Fruit fly (Drosophila melanogaster) whole organism, wandering third instar larva: ENCODE measurements around the gene NPFR.

Source experiments
- Abd-B ChIP-seq: fragments of >200 bp; optimal IDR thresholded peaks from 2 replicates; lab custom pipeline; 2017; ENCODE audit warnings: missing biosample characterization, missing genetic modification characterization
- CG9705 ChIP-seq: fragments of 200-800 bp; sonication (Bioruptor generic); optimal IDR thresholded peaks from 2 replicates; lab custom pipeline; 2018; ENCODE audit warnings: missing biosample characterization, mild to moderate bottlenecking, missing genetic modification characterization
- Dfd ChIP-seq: fragments of >200 bp; optimal IDR thresholded peaks from 2 replicates; lab custom pipeline; 2017; ENCODE audit warnings: missing biosample characterization, missing genetic modification characterization
- Dif ChIP-seq: fragments of 200-275, 200-300 bp; sonication (Bioruptor generic); optimal IDR thresholded peaks from 2 replicates; lab custom pipeline; 2018; ENCODE audit warnings: missing biosample characterization, missing genetic modification characterization; ENCODE audit not compliant: partially characterized antibody
- HLH106 ChIP-seq: fragments of 200-800 bp; optimal IDR thresholded peaks from 3 replicates; lab custom pipeline; 2019; ENCODE audit warnings: missing biosample characterization, mild to moderate bottlenecking, missing genetic modification characterization, moderate library complexity
- Hnf4 ChIP-seq: fragments of 200-800 bp; sonication (Bioruptor generic); optimal IDR thresholded peaks from 2 replicates; lab custom pipeline; 2016; ENCODE audit warnings: missing biosample characterization, mild to moderate bottlenecking, missing genetic modification characterization
- Hr78 ChIP-seq: fragments of >200 bp; optimal IDR thresholded peaks from 2 replicates; lab custom pipeline; 2017; ENCODE audit warnings: missing biosample characterization, missing genetic modification characterization
- Hr83 ChIP-seq: fragments of 200-300 bp; sonication (Bioruptor generic); optimal IDR thresholded peaks from 2 replicates; lab custom pipeline; 2016; ENCODE audit warnings: missing biosample characterization, mild to moderate bottlenecking, missing genetic modification characterization, moderate library complexity; ENCODE audit not compliant: poor library complexity, severe bottlenecking
- Mio ChIP-seq: sonication (Bioruptor generic); optimal IDR thresholded peaks from 2 replicates; lab custom pipeline; 2016; ENCODE audit warnings: missing biosample characterization, missing genetic modification characterization
- Myc ChIP-seq: fragments of >200 bp; optimal IDR thresholded peaks from 2 replicates; lab custom pipeline; 2017
- N ChIP-seq: fragments of >200 bp; optimal IDR thresholded peaks from 2 replicates; lab custom pipeline; 2018; ENCODE audit warnings: missing biosample characterization, missing external identifiers, missing genetic modification characterization
- OdsH ChIP-seq: fragments of 200-800 bp; sonication (Bioruptor generic); optimal IDR thresholded peaks from 2 replicates; lab custom pipeline; 2016; ENCODE audit warnings: missing biosample characterization, mild to moderate bottlenecking, missing genetic modification characterization
- Rel ChIP-seq, 2 experiments: fragments of 200-800 bp; sonication (Bioruptor generic) in 1 of 2; optimal IDR thresholded peaks; 2 replicates in 1 of 2; 3 replicates in 1 of 2; lab custom pipeline; 2016 to 2019; ENCODE audit warnings: mild to moderate bottlenecking in 2 of 2, missing biosample characterization in 2 of 2, missing genetic modification characterization in 2 of 2, moderate library complexity in 1 of 2
- Sp1 ChIP-seq: fragments of 200-800 bp; sonication (Bioruptor generic); optimal IDR thresholded peaks from 3 replicates; lab custom pipeline; 2019; ENCODE audit warnings: missing biosample characterization, mild to moderate bottlenecking, missing genetic modification characterization, moderate library complexity
- Vsx2 ChIP-seq: fragments of 200-300, 225-300 bp; sonication (Bioruptor generic); optimal IDR thresholded peaks from 2 replicates; lab custom pipeline; 2018; ENCODE audit warnings: missing biosample characterization, missing genetic modification characterization; ENCODE audit not compliant: partially characterized antibody
- br ChIP-seq: fragments of 200-800 bp; sonication (Bioruptor generic); optimal IDR thresholded peaks from 2 replicates; lab custom pipeline; 2016; ENCODE audit warnings: missing biosample characterization, missing genetic modification characterization
- brk ChIP-seq: fragments of 200-800 bp; sonication (Bioruptor generic); optimal IDR thresholded peaks from 2 replicates; lab custom pipeline; 2016; ENCODE audit warnings: missing biosample characterization, mild to moderate bottlenecking, missing genetic modification characterization
- dl ChIP-seq, 2 experiments: fragments of 175-275, 200-275 bp in 1 of 2; fragments of 200-275 bp in 1 of 2; sonication (Bioruptor generic); optimal IDR thresholded peaks; lab custom pipeline; 2018; ENCODE audit warnings: mild to moderate bottlenecking in 2 of 2, missing biosample characterization in 2 of 2, missing genetic modification characterization in 2 of 2, moderate library complexity in 2 of 2; ENCODE audit not compliant: partially characterized antibody in 2 of 2, insufficient read depth in 1 of 2
- dmrt93B ChIP-seq: fragments of 200-800 bp; sonication (Bioruptor generic); optimal IDR thresholded peaks from 2 replicates; lab custom pipeline; 2018; ENCODE audit warnings: missing biosample characterization, mild to moderate bottlenecking, missing genetic modification characterization
- dsf ChIP-seq: sonication (Bioruptor generic); optimal IDR thresholded peaks from 2 replicates; lab custom pipeline; 2016; ENCODE audit warnings: missing biosample characterization, missing genetic modification characterization, borderline replicate concordance
- ey ChIP-seq: fragments of 200-800 bp; sonication (Bioruptor generic); optimal IDR thresholded peaks from 2 replicates; lab custom pipeline; 2016; ENCODE audit warnings: missing biosample characterization, missing genetic modification characterization
- foxo ChIP-seq, 2 experiments: fragments of 200-800 bp; sonication (Bioruptor generic); optimal IDR thresholded peaks; 2 replicates in 1 of 2; 3 replicates in 1 of 2; lab custom pipeline; 2016 to 2017; ENCODE audit warnings: missing biosample characterization in 2 of 2, missing genetic modification characterization in 2 of 2
- fru ChIP-seq: fragments of 200-800 bp; sonication (Bioruptor generic); optimal IDR thresholded peaks from 3 replicates; lab custom pipeline; 2016; ENCODE audit warnings: missing biosample characterization, mild to moderate bottlenecking, missing genetic modification characterization
- h ChIP-seq: fragments of 200-800 bp; sonication (Bioruptor generic); optimal IDR thresholded peaks from 3 replicates; lab custom pipeline; 2016; ENCODE audit warnings: missing biosample characterization, mild to moderate bottlenecking, missing genetic modification characterization
- jim ChIP-seq: fragments of 175-275, 200-325 bp; sonication (Bioruptor generic); optimal IDR thresholded peaks from 2 replicates; lab custom pipeline; 2016; ENCODE audit warnings: missing biosample characterization, mild to moderate bottlenecking, missing genetic modification characterization
- lola ChIP-seq: fragments of >200 bp; optimal IDR thresholded peaks from 2 replicates; lab custom pipeline; 2017; ENCODE audit warnings: missing biosample characterization, missing genetic modification characterization
- pan ChIP-seq: fragments of >200 bp; optimal IDR thresholded peaks from 2 replicates; lab custom pipeline; 2017
- psq ChIP-seq: fragments of 200-800 bp; sonication (Bioruptor generic); optimal IDR thresholded peaks from 3 replicates; lab custom pipeline; 2017; ENCODE audit warnings: missing biosample characterization, mild to moderate bottlenecking, missing genetic modification characterization, moderate library complexity
- rgr ChIP-seq: fragments of 200-800 bp; sonication (Bioruptor generic); optimal IDR thresholded peaks from 3 replicates; lab custom pipeline; 2016; ENCODE audit warnings: missing biosample characterization, mild to moderate bottlenecking, missing genetic modification characterization
- sage ChIP-seq: fragments of 200-800 bp; sonication (Bioruptor generic); optimal IDR thresholded peaks from 2 replicates; lab custom pipeline; 2016; ENCODE audit warnings: missing biosample characterization, mild to moderate bottlenecking, missing genetic modification characterization
- sv ChIP-seq: fragments of 200-800 bp; sonication (Bioruptor generic); optimal IDR thresholded peaks from 3 replicates; lab custom pipeline; 2016; ENCODE audit warnings: missing biosample characterization, missing genetic modification characterization
- tai ChIP-seq: sonication (Bioruptor generic); optimal IDR thresholded peaks from 2 replicates; lab custom pipeline; 2016; ENCODE audit warnings: missing biosample characterization, missing genetic modification characterization
- woc ChIP-seq: sonication (Bioruptor generic); optimal IDR thresholded peaks from 2 replicates; lab custom pipeline; 2016; ENCODE audit warnings: missing biosample characterization, mild to moderate bottlenecking, missing genetic modification characterization

The NPFR gene

DNA sequence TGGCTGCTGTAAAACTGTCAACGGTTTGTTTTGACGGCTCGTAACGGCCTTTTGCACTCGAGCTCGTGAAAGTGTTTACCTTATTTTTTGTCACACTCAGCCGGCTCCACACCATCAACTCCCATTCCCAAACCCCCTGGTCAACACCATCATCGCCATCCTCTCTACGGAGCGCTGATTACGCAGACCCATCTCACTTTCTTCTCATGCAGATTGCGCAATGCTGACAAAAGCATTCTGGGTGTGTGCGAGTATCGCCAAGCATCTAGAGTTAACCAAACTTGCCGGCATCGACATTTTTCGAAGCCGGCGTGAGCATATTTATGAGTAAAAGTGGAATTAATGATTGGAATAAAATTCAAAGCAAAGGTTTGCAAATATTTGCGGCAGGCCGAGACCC lies 9.3 kb downstream of the NPFR start:
- TF ChIP-seq dmrt93B (GFP tag; lab: Kevin White, UChicago) (no peak), OdsH (GFP tag; lab: Kevin White, UChicago) (no peak), Hnf4 (GFP tag; lab: Kevin White, UChicago) (no peak), foxo (GFP tag; optimal IDR thresholded peaks at IDR 0.05; lab: Kevin White, UChicago) (no peak), jim (no peak), rgr (no peak), Mio (no peak)

DNA sequence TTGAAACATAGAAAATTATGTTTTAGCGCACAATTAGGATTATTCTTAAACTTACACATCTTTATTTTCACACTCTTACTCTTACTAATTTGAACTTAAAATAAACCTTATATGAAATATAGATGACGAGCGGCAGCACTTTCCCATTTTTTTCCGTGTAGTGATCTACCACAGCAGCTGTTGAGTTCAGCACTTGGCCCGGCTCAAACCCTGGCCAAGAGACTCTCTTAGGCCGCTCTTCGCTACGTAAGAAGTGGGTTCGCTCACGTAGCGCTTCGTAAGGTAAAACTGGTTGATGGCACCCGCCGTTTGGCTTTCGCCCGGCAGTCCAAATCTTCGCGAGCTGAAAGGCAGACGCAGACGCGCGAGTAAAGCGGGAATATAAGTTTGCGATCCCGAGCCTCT lies 11.4 kb downstream of the NPFR start, which contains the start of gene Osi24:
Osi24 (plus strand) TSS at position 324 of the 405 bp plus-strand sequence.
- TF ChIP-seq OdsH (GFP tag; lab: Kevin White, UChicago) = peak; percentile 68
- peak; percentile 8 for TF ChIP-seq Sp1 (GFP tag; lab: Kevin White, UChicago)
- TF ChIP-seq ey (GFP tag; lab: Kevin White, UChicago) = peak; percentile 58
- no peak for TF ChIP-seq lola (GFP tag; lab: Kevin White, UChicago)
- TF ChIP-seq woc (GFP tag; lab: Kevin White, UChicago) = peak; percentile 15
- TF ChIP-seq tai = no peak
- peak; percentile 29 for TF ChIP-seq Dif (GFP tag; lab: Kevin White, UChicago)
- TF ChIP-seq rgr = peak; percentile 64
- TF ChIP-seq sv (GFP tag; lab: Kevin White, UChicago) = peak; percentile 24
- TF ChIP-seq dmrt93B (GFP tag; lab: Kevin White, UChicago) = peak; percentile 8
- TF ChIP-seq Vsx2 (GFP tag; lab: Kevin White, UChicago) = no peak
- peak in 1 of 2 experiments; percentile 33 for TF ChIP-seq dl (GFP tag; optimal IDR thresholded peaks at IDR 0.05; lab: Kevin White, UChicago; ENCODE audit: insufficient read depth in 1 of 2, partially characterized antibody in 2 of 2)
- peak; percentile 73 for TF ChIP-seq h (GFP tag; lab: Kevin White, UChicago)
- TF ChIP-seq brk (GFP tag; lab: Kevin White, UChicago) = peak; percentile 25
- TF ChIP-seq fru (GFP tag; lab: Kevin White, UChicago) = peak; percentile 53
- TF ChIP-seq Hnf4 (GFP tag; lab: Kevin White, UChicago) = peak; percentile 63
- no peak for TF ChIP-seq Hr83 (GFP tag; lab: Kevin White, UChicago)
- TF ChIP-seq pan (lab: Kevin White, UChicago) = no peak
- peak; percentile 14 for TF ChIP-seq psq (GFP tag; lab: Kevin White, UChicago)
- TF ChIP-seq HLH106 (tag; lab: Kevin White, UChicago) = peak; percentile 19
- TF ChIP-seq br = peak; percentile 27
- peak in 1 of 2 experiments; percentile 64 for TF ChIP-seq foxo (GFP tag; optimal IDR thresholded peaks at IDR 0.05; lab: Kevin White, UChicago)

DNA sequence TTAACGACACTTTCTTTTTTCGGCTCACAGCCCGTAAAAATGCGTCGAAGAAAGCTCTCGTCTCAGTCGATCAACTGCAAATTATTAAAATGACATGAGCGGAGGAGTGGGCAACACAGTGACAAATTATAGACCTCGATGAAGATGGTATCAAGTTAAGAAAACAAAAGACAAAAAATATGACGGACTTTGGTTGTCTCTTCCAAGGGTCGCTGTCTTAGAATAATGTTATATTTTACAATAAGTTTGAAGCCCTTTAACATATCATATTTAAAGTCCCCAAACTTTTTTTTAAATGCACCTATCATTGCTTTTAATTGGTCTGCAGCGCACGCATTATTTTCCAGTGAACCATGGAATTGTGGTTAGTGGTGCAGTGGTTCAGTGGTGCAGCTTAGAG lies 12.6 kb downstream of the NPFR start:
- TF ChIP-seq Dfd (no peak), rgr (no peak), woc (GFP tag; lab: Kevin White, UChicago) (no peak), lola (GFP tag; lab: Kevin White, UChicago) (no peak), dsf (GFP tag; lab: Kevin White, UChicago) (no peak), Abd-B (no peak), pan (lab: Kevin White, UChicago) (no peak), HLH106 (tag; lab: Kevin White, UChicago) (no peak), psq (GFP tag; lab: Kevin White, UChicago) (no peak), ey (GFP tag; lab: Kevin White, UChicago) (no peak), Hr78 (no peak), brk (GFP tag; lab: Kevin White, UChicago) (no peak), dmrt93B (GFP tag; lab: Kevin White, UChicago) (no peak), tai (no peak), Myc (lab: Kevin White, UChicago) (no peak), h (GFP tag; lab: Kevin White, UChicago) (no peak), sage (no peak), Rel (GFP tag; optimal IDR thresholded peaks at IDR 0.05; lab: Kevin White, UChicago) (no peak), Rel (tag; optimal IDR thresholded peaks at IDR 0.05; lab: Kevin White, UChicago) (no peak)

DNA sequence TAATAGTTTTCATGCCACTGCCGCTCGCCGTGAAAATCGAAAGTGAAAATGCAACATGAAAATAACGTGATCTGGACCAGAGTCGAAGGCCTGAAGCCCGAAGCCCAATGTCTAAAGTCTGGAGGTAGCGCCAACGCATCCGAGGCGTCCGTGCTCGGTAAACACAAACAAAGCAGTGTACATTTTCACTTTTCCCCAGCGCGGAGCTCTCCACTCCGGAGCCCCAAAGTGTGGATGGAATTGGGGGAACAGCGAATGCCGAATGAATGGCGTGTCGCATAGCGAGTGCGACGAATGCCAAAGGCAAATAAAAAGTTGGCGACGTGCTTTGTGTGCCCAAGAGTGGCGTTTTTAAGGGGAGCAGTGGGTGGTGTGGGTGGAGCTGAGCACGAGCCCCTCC lies 15.9 kb downstream of the NPFR start:
- no peak for TF ChIP-seq Dfd
- TF ChIP-seq Mio = no peak
- TF ChIP-seq CG9705 (GFP tag; lab: Kevin White, UChicago) = no peak
- TF ChIP-seq dsf (GFP tag; lab: Kevin White, UChicago) = no peak
- no peak for TF ChIP-seq N (GFP tag; lab: Kevin White, UChicago)
- TF ChIP-seq sage = no peak
- no peak for TF ChIP-seq Myc (lab: Kevin White, UChicago)
- no peak for TF ChIP-seq foxo (GFP tag; optimal IDR thresholded peaks at IDR 0.05; lab: Kevin White, UChicago)
- no peak for TF ChIP-seq br
- no peak for TF ChIP-seq tai
- no peak for TF ChIP-seq Hr78
- TF ChIP-seq Abd-B = no peak
- no peak for TF ChIP-seq brk (GFP tag; lab: Kevin White, UChicago)
